Fruit fly (Drosophila melanogaster) whole organism, embryonic: ENCODE results near the gene CG8907.
A peak's percentile ranks its signal among the peaks of the same experiment; 100 is the strongest.

ENCODE experiments used
- B-H2 ChIP-seq: fragments of 200-800 bp; sonication (Bioruptor generic); optimal IDR thresholded peaks from 2 replicates; lab custom pipeline; 2018; ENCODE audit warnings: missing biosample characterization, mild to moderate bottlenecking, missing genetic modification characterization
- CG10431 ChIP-seq: fragments of 200-800 bp; sonication (Bioruptor generic); optimal IDR thresholded peaks from 3 replicates; lab custom pipeline; 2018; ENCODE audit warnings: missing biosample characterization, mild to moderate bottlenecking, missing genetic modification characterization
- CG10543 ChIP-seq: fragments of 200-800 bp; sonication (Bioruptor generic); optimal IDR thresholded peaks from 3 replicates; lab custom pipeline; 2017; ENCODE audit warnings: missing biosample characterization, mild to moderate bottlenecking, missing genetic modification characterization, moderate library complexity
- CG11093 ChIP-seq: fragments of 200-800 bp; sonication (Bioruptor generic); IDR thresholded peaks from 3 replicates; pipeline ENCODE4 v1.3.6; 2022; ENCODE audit warnings: missing biosample characterization, missing genetic modification characterization
- CG11504 ChIP-seq: fragments of 200-800 bp; sonication (Bioruptor generic); optimal IDR thresholded peaks from 3 replicates; lab custom pipeline; 2019; ENCODE audit warnings: missing biosample characterization, mild to moderate bottlenecking, missing genetic modification characterization, moderate library complexity
- CG12299 ChIP-seq: fragments of 200-800 bp; sonication (Bioruptor generic); optimal IDR thresholded peaks from 2 replicates; lab custom pipeline; 2018; ENCODE audit warnings: missing biosample characterization, mild to moderate bottlenecking, missing genetic modification characterization
- CG15011 ChIP-seq: fragments of 200-800 bp; sonication (Bioruptor generic); optimal IDR thresholded peaks from 3 replicates; lab custom pipeline; 2018; ENCODE audit warnings: missing biosample characterization, mild to moderate bottlenecking, missing genetic modification characterization
- CG18262 ChIP-seq: fragments of 200-800 bp; optimal IDR thresholded peaks from 3 replicates; lab custom pipeline; 2019; ENCODE audit warnings: missing biosample characterization, mild to moderate bottlenecking, missing genetic modification characterization, moderate library complexity
- CG30431 ChIP-seq: fragments of 200-800 bp; sonication (Bioruptor generic); optimal IDR thresholded peaks from 2 replicates; lab custom pipeline; 2017; ENCODE audit warnings: missing biosample characterization, missing genetic modification characterization
- CG4617 ChIP-seq: fragments of 200-800 bp; sonication (Bioruptor generic); optimal IDR thresholded peaks from 3 replicates; lab custom pipeline; 2016; ENCODE audit warnings: missing biosample characterization, missing genetic modification characterization, borderline replicate concordance
- CG5180 ChIP-seq: fragments of 200-800 bp; sonication (Bioruptor generic); optimal IDR thresholded peaks from 3 replicates; lab custom pipeline; 2017; ENCODE audit warnings: missing biosample characterization, missing genetic modification characterization, mild to moderate bottlenecking, moderate library complexity, missing genetic modification reagents
- CG5953 ChIP-seq: fragments of 200-800 bp; sonication (Bioruptor generic); IDR thresholded peaks from 2 replicates; pipeline ENCODE4 v1.3.6; 2022; ENCODE audit warnings: missing biosample characterization, missing genetic modification characterization
- CG7745 ChIP-seq: fragments of 200-800 bp; sonication (Bioruptor generic); optimal IDR thresholded peaks from 2 replicates; lab custom pipeline; 2018; ENCODE audit warnings: missing biosample characterization, mild to moderate bottlenecking, missing genetic modification characterization, moderate library complexity
- CG8290 ChIP-seq, 3 experiments: fragments of 200-800 bp; sonication (Bioruptor generic); optimal IDR thresholded peaks; 2 replicates each; lab custom pipeline; 2016 to 2019; ENCODE audit warnings: missing biosample characterization in 3 of 3, missing genetic modification characterization in 3 of 3, mild to moderate bottlenecking in 2 of 3, moderate library complexity in 1 of 3
- CG8478 ChIP-seq: fragments of >200 bp; optimal IDR thresholded peaks from 2 replicates; lab custom pipeline; 2018
- CG9932 ChIP-seq: fragments of 200-800 bp; sonication (Bioruptor generic); IDR thresholded peaks from 2 replicates; pipeline ENCODE4 v1.3.6; 2022; ENCODE audit warnings: missing biosample characterization, missing genetic modification characterization
- D ChIP-seq, 2 experiments: fragments of 200-800 bp in 1 of 2; fragments of >200 bp in 1 of 2; sonication (Bioruptor generic) in 1 of 2; optimal IDR thresholded peaks; 2 replicates in 1 of 2; 3 replicates in 1 of 2; lab custom pipeline; 2017; ENCODE audit warnings: mild to moderate bottlenecking in 1 of 2, missing biosample characterization in 1 of 2, missing genetic modification characterization in 1 of 2, missing genetic modification reagents in 1 of 2
- Dad ChIP-seq: fragments of 200-800 bp; sonication (Bioruptor generic); optimal IDR thresholded peaks from 3 replicates; lab custom pipeline; 2016; ENCODE audit warnings: missing biosample characterization, missing genetic modification characterization
- Dp ChIP-seq: fragments of 200-800 bp; sonication (Bioruptor generic); optimal IDR thresholded peaks from 2 replicates; lab custom pipeline; 2018; ENCODE audit warnings: missing biosample characterization, mild to moderate bottlenecking, missing genetic modification characterization, moderate library complexity
- Dref ChIP-seq: fragments of 200-800 bp; sonication (Bioruptor generic); IDR thresholded peaks from 2 replicates; pipeline ENCODE4 v1.3.6; 2022; ENCODE audit warnings: missing biosample characterization, missing genetic modification characterization
- E2f1 ChIP-seq: fragments of 200-800 bp; sonication (Bioruptor generic); IDR thresholded peaks from 2 replicates; pipeline ENCODE4 v1.3.6; 2022; ENCODE audit warnings: missing biosample characterization, missing genetic modification characterization
- Gsc ChIP-seq: fragments of 200-800 bp; sonication (Bioruptor generic); IDR thresholded peaks from 2 replicates; pipeline ENCODE4 v1.3.6; 2022; ENCODE audit warnings: missing biosample characterization, missing genetic modification characterization
- Hey ChIP-seq: fragments of 200-800 bp; sonication (Bioruptor generic); optimal IDR thresholded peaks from 3 replicates; lab custom pipeline; 2018; ENCODE audit warnings: missing biosample characterization, mild to moderate bottlenecking, missing genetic modification characterization
- Hr51 ChIP-seq, 2 experiments: fragments of 200-800 bp; sonication (Bioruptor generic); optimal IDR thresholded peaks; 2 replicates in 1 of 2; 3 replicates in 1 of 2; lab custom pipeline; 2016 to 2018; ENCODE audit warnings: missing biosample characterization in 2 of 2, missing genetic modification characterization in 2 of 2, mild to moderate bottlenecking in 1 of 2, moderate library complexity in 1 of 2
- Max ChIP-seq: fragments of 200-800 bp; sonication (Bioruptor generic); optimal IDR thresholded peaks from 2 replicates; lab custom pipeline; 2016; ENCODE audit warnings: missing biosample characterization, mild to moderate bottlenecking, missing genetic modification characterization
- Neu2 ChIP-seq: fragments of 200-800 bp; sonication (Bioruptor generic); optimal IDR thresholded peaks from 3 replicates; lab custom pipeline; 2016; ENCODE audit warnings: missing biosample characterization, missing genetic modification characterization, borderline replicate concordance
- Nf-YB ChIP-seq: fragments of 200-800 bp; sonication (Bioruptor generic); optimal IDR thresholded peaks from 3 replicates; lab custom pipeline; 2019; ENCODE audit warnings: missing biosample characterization, mild to moderate bottlenecking, missing genetic modification characterization, moderate library complexity
- Nf-YC ChIP-seq: fragments of 200-800 bp; optimal IDR thresholded peaks from 3 replicates; lab custom pipeline; 2019; ENCODE audit warnings: missing biosample characterization, mild to moderate bottlenecking, missing genetic modification characterization, moderate library complexity
- Sin3A ChIP-seq: fragments of >200 bp; optimal IDR thresholded peaks from 2 replicates; lab custom pipeline; 2018
- Xrp1 ChIP-seq: fragments of 200-800 bp; sonication (Bioruptor generic); IDR thresholded peaks from 2 replicates; pipeline ENCODE4 v1.3.6; 2022; ENCODE audit warnings: missing biosample characterization, missing genetic modification characterization
- ab ChIP-seq: fragments of 200-800 bp; sonication (Bioruptor generic); optimal IDR thresholded peaks from 2 replicates; lab custom pipeline; 2016; ENCODE audit warnings: missing biosample characterization, missing genetic modification characterization
- ap ChIP-seq: fragments of 200-800 bp; sonication (Bioruptor generic); IDR thresholded peaks from 2 replicates; pipeline ENCODE4 v1.3.6; 2022; ENCODE audit warnings: missing biosample characterization, missing genetic modification characterization
- bab2 ChIP-seq: fragments of 200-800 bp; sonication (Bioruptor generic); optimal IDR thresholded peaks from 2 replicates; lab custom pipeline; 2016; ENCODE audit warnings: missing biosample characterization, missing genetic modification characterization
- fd64A ChIP-seq: fragments of 200-800 bp; sonication (Bioruptor generic); optimal IDR thresholded peaks from 3 replicates; lab custom pipeline; 2018; ENCODE audit warnings: missing biosample characterization, mild to moderate bottlenecking, missing genetic modification characterization
- fu2 ChIP-seq: fragments of 200-800 bp; sonication (Bioruptor generic); optimal IDR thresholded peaks from 2 replicates; lab custom pipeline; 2016; ENCODE audit warnings: missing biosample characterization, missing genetic modification characterization
- ken ChIP-seq: fragments of 200-800 bp; sonication (Bioruptor generic); IDR thresholded peaks from 3 replicates; pipeline ENCODE4 v1.3.6; 2022; ENCODE audit warnings: missing biosample characterization, missing genetic modification characterization
- pfk ChIP-seq: fragments of 200-800 bp; sonication (Bioruptor generic); optimal IDR thresholded peaks from 2 replicates; lab custom pipeline; 2018; ENCODE audit warnings: missing biosample characterization, mild to moderate bottlenecking, missing genetic modification characterization, moderate library complexity
- phol ChIP-seq: fragments of 200-800 bp; sonication (Bioruptor generic); optimal IDR thresholded peaks from 3 replicates; lab custom pipeline; 2018; ENCODE audit warnings: missing biosample characterization, mild to moderate bottlenecking, missing genetic modification characterization, moderate library complexity
- pzg ChIP-seq: fragments of 200-800 bp; sonication (Bioruptor generic); optimal IDR thresholded peaks from 3 replicates; lab custom pipeline; 2018; ENCODE audit warnings: missing biosample characterization, mild to moderate bottlenecking, missing genetic modification characterization, moderate library complexity
- sna ChIP-seq: fragments of 200-800 bp; sonication (Bioruptor generic); IDR thresholded peaks from 2 replicates; pipeline ENCODE4 v1.3.6; 2022; ENCODE audit warnings: missing biosample characterization, missing genetic modification characterization; ENCODE audit not compliant: partially characterized antibody
- sob ChIP-seq: fragments of 200-800 bp; sonication (Bioruptor generic); IDR thresholded peaks from 2 replicates; pipeline ENCODE4 v1.3.6; 2022; ENCODE audit warnings: missing biosample characterization, missing genetic modification characterization
- sr ChIP-seq: fragments of 200-800 bp; sonication (Bioruptor generic); IDR thresholded peaks from 3 replicates; pipeline ENCODE4 v1.3.6; 2022; ENCODE audit warnings: missing biosample characterization, missing genetic modification characterization
- stwl ChIP-seq: fragments of 200-800 bp; sonication (Bioruptor generic); optimal IDR thresholded peaks from 3 replicates; lab custom pipeline; 2018; ENCODE audit warnings: missing biosample characterization, mild to moderate bottlenecking, missing genetic modification characterization, moderate library complexity
- tgo ChIP-seq: fragments of 200-800 bp; sonication (Bioruptor generic); IDR thresholded peaks from 3 replicates; pipeline ENCODE4 v1.3.6; 2022; ENCODE audit warnings: missing biosample characterization, missing genetic modification characterization
- tup ChIP-seq: fragments of 200-800 bp; sonication (Bioruptor generic); optimal IDR thresholded peaks from 2 replicates; lab custom pipeline; 2016; ENCODE audit warnings: missing biosample characterization, mild to moderate bottlenecking, missing genetic modification characterization, moderate library complexity
- vnd ChIP-seq: fragments of 200-800 bp; sonication (Bioruptor generic); IDR thresholded peaks from 3 replicates; pipeline ENCODE4 v1.3.6; 2022; ENCODE audit warnings: missing biosample characterization, missing genetic modification characterization; ENCODE audit not compliant: partially characterized antibody
- vvl ChIP-seq: fragments of 200-800 bp; sonication (Bioruptor generic); IDR thresholded peaks from 2 replicates; pipeline ENCODE4 v1.3.6; 2022; ENCODE audit warnings: missing biosample characterization, missing genetic modification characterization
- zen2 ChIP-seq: fragments of 200-800 bp; sonication (Bioruptor generic); IDR thresholded peaks from 3 replicates; pipeline ENCODE4 v1.3.6; 2022; ENCODE audit warnings: missing biosample characterization, missing genetic modification characterization; ENCODE audit not compliant: partially characterized antibody
- zf30C ChIP-seq: fragments of 200-800 bp; sonication (Bioruptor generic); optimal IDR thresholded peaks from 3 replicates; lab custom pipeline; 2018; ENCODE audit warnings: missing biosample characterization, mild to moderate bottlenecking, missing genetic modification characterization

CG8907 gene

DNA sequence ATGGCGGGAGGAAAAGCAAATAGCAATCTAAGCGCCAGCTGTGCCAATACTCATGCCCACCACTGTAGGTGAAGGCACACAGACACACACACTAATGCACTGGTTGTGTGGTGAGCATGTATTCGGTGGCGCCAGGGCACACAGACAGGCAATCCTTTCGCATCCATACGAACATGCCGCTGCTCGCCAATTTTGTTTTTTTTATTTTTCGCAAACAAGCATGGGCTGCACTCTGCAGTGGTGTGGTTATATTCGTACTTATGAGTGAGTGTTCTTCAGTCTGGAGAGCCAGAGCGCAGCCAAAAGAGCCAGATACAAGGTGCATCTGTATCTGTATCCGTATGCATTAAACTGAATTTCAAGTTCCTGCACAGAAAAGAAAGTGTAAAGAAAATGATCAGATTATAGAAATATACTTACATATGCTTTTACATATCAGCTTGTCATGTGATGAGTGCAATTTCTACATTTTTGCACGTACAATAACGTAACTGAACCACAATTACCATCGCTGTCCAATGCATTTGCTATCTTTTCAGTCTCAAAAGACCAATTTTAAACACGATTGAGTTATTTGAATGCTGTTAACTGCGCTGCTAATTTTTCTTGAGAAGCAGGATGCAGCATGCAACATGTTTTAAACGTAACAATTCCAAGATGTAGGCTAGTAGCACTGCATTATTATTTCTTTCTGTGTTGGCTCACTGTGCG lies 51.2 kb downstream of the CG8907 start (continued):
- TF ChIP-seq CG12299 (tag; lab: Kevin White, UChicago), result no peak
- no peak for TF ChIP-seq zen2 (GFP tag; lab: Robert Waterston, UW)
- TF ChIP-seq Xrp1 (GFP tag; lab: Robert Waterston, UW), result 0 out of 2 replicates have a peak, but pooled peaks have one; percentile 20
- TF ChIP-seq CG9932 (GFP tag; lab: Robert Waterston, UW), result no peak
- peak; percentile 3 for TF ChIP-seq fd64A (GFP tag; lab: Kevin White, UChicago)
- no peak for TF ChIP-seq CG10543 (GFP tag; lab: Kevin White, UChicago)
- TF ChIP-seq Max (GFP tag; lab: Kevin White, UChicago), result no peak
- TF ChIP-seq CG18262 (tag; lab: Kevin White, UChicago), result peak; percentile 25
- TF ChIP-seq Gsc (GFP tag; lab: Robert Waterston, UW), result no peak
- TF ChIP-seq pzg, result no peak
- TF ChIP-seq Dref, result no peak
- TF ChIP-seq vvl (GFP tag; lab: Robert Waterston, UW), result no peak
- TF ChIP-seq Nf-YC, result no peak
- no peak for TF ChIP-seq CG5180 (GFP tag; lab: Kevin White, UChicago)
- TF ChIP-seq phol (tag; lab: Kevin White, UChicago), result peak; percentile 49
- TF ChIP-seq D (optimal IDR thresholded peaks at IDR 0.05; lab: Kevin White, UChicago), result no peak
- peak; percentile 27 for TF ChIP-seq D (GFP tag; optimal IDR thresholded peaks at IDR 0.05; lab: Kevin White, UChicago)
- TF ChIP-seq CG8290 (GFP tag; optimal IDR thresholded peaks at IDR 0.05; lab: Kevin White, UChicago), result no peak
- TF ChIP-seq CG8290 (tag; optimal IDR thresholded peaks at IDR 0.05; lab: Kevin White, UChicago), result peak in 1 of 2 experiments; percentile 32
- TF ChIP-seq ab (GFP tag; lab: Kevin White, UChicago), result no peak
- no peak for TF ChIP-seq vnd
- TF ChIP-seq tup (GFP tag; lab: Kevin White, UChicago), result no peak
- TF ChIP-seq tgo (GFP tag; lab: Robert Waterston, UW), result no peak
- TF ChIP-seq Sin3A (lab: Kevin White, UChicago), result no peak
- TF ChIP-seq Neu2 (GFP tag; lab: Kevin White, UChicago), result no peak
- no peak for TF ChIP-seq fu2 (GFP tag; lab: Kevin White, UChicago)
- no peak for TF ChIP-seq ken (GFP tag; lab: Robert Waterston, UW)
- no peak for TF ChIP-seq CG10431 (GFP tag; lab: Kevin White, UChicago)
- TF ChIP-seq CG30431 (GFP tag; lab: Kevin White, UChicago), result no peak
- TF ChIP-seq CG7745 (tag; lab: Kevin White, UChicago), result no peak
- peak in 1 of 2 experiments; percentile 37 for TF ChIP-seq Hr51 (GFP tag; optimal IDR thresholded peaks at IDR 0.05; lab: Kevin White, UChicago)
- TF ChIP-seq E2f1 (GFP tag; lab: Robert Waterston, UW), result 0 out of 2 replicates have a peak, but pooled peaks have one; percentile 17
- TF ChIP-seq zf30C (GFP tag; lab: Kevin White, UChicago), result no peak
- TF ChIP-seq Dp (GFP tag; lab: Kevin White, UChicago), result no peak
- TF ChIP-seq CG15011 (GFP tag; lab: Kevin White, UChicago), result no peak
- no peak for TF ChIP-seq bab2
- TF ChIP-seq Dad (GFP tag; lab: Kevin White, UChicago), result no peak
- TF ChIP-seq stwl (tag; lab: Kevin White, UChicago), result no peak
- no peak for TF ChIP-seq sob (GFP tag; lab: Robert Waterston, UW)
- no peak for TF ChIP-seq CG5953 (GFP tag; lab: Robert Waterston, UW)
- no peak for TF ChIP-seq sr (GFP tag; lab: Robert Waterston, UW)
- TF ChIP-seq Nf-YB (GFP tag; lab: Kevin White, UChicago), result no peak
- no peak for TF ChIP-seq B-H2
- no peak for TF ChIP-seq sna
- TF ChIP-seq CG11093 (GFP tag; lab: Robert Waterston, UW), result no peak
- no peak for TF ChIP-seq Hey (tag; lab: Kevin White, UChicago)
- TF ChIP-seq pfk (GFP tag; lab: Kevin White, UChicago), result no peak
- TF ChIP-seq CG8478 (lab: Kevin White, UChicago), result no peak
- peak; percentile 39 for TF ChIP-seq CG11504 (tag; lab: Kevin White, UChicago)
- TF ChIP-seq CG4617 (GFP tag; lab: Kevin White, UChicago), result no peak
- 0 out of 2 replicates have a peak, but pooled peaks have one; percentile 8 for TF ChIP-seq ap (GFP tag; lab: Robert Waterston, UW)
